Fruit fly (Drosophila melanogaster) whole organism, adult: ENCODE data around the gene beta-Spec.

Experiments
- CG11617 ChIP-seq: fragments of 200-800 bp; sonication (Bioruptor generic); optimal IDR thresholded peaks from 2 replicates; lab custom pipeline; 2017; ENCODE audit warnings: mild to moderate bottlenecking, missing biosample characterization, missing genetic modification reagents, missing genetic modification characterization
- CG12768 ChIP-seq: fragments of 200-800 bp; sonication (Bioruptor generic); optimal IDR thresholded peaks from 2 replicates; lab custom pipeline; 2017; ENCODE audit warnings: missing biosample characterization, missing genetic modification characterization, mild to moderate bottlenecking, moderate library complexity, missing genetic modification reagents
- CG14711 ChIP-seq: fragments of 200-800 bp; sonication (Bioruptor generic); optimal IDR thresholded peaks from 2 replicates; lab custom pipeline; 2018; ENCODE audit warnings: missing biosample characterization, mild to moderate bottlenecking, missing genetic modification characterization, moderate library complexity
- CG1620 ChIP-seq: fragments of 200-800 bp; sonication (Bioruptor generic); optimal IDR thresholded peaks from 2 replicates; lab custom pipeline; 2016; ENCODE audit warnings: missing biosample characterization, missing genetic modification characterization
- CG33017 ChIP-seq: fragments of 200-800 bp; sonication (Bioruptor generic); optimal IDR thresholded peaks from 2 replicates; lab custom pipeline; 2018; ENCODE audit warnings: missing biosample characterization, mild to moderate bottlenecking, missing genetic modification characterization, moderate library complexity
- CG5204 ChIP-seq: fragments of 200-800 bp; sonication (Bioruptor generic); optimal IDR thresholded peaks from 2 replicates; lab custom pipeline; 2016; ENCODE audit warnings: missing biosample characterization, missing genetic modification characterization
- CG7045 ChIP-seq: fragments of 200-800 bp; sonication (Bioruptor generic); optimal IDR thresholded peaks from 2 replicates; lab custom pipeline; 2017; ENCODE audit warnings: missing biosample characterization, mild to moderate bottlenecking, missing genetic modification characterization
- CG7101 ChIP-seq: fragments of 200-800 bp; sonication (Bioruptor generic); optimal IDR thresholded peaks from 2 replicates; lab custom pipeline; 2018; ENCODE audit warnings: missing biosample characterization, mild to moderate bottlenecking, missing genetic modification characterization, moderate library complexity
- Clk ChIP-seq: fragments of 200-800 bp; sonication (Bioruptor generic); optimal IDR thresholded peaks from 2 replicates; lab custom pipeline; 2017; ENCODE audit warnings: missing biosample characterization, missing genetic modification characterization
- Crg-1 ChIP-seq: fragments of 200-800 bp; sonication (Bioruptor generic); optimal IDR thresholded peaks from 2 replicates; lab custom pipeline; 2016; ENCODE audit warnings: missing biosample characterization, missing genetic modification characterization
- Hr96 ChIP-seq: fragments of 200-800 bp; sonication (Bioruptor generic); optimal IDR thresholded peaks from 2 replicates; lab custom pipeline; 2016; ENCODE audit warnings: missing biosample characterization, missing genetic modification characterization
- Mnt ChIP-seq: fragments of 200-800 bp; sonication (Bioruptor generic); optimal IDR thresholded peaks from 2 replicates; lab custom pipeline; 2016; ENCODE audit warnings: missing biosample characterization, mild to moderate bottlenecking, missing genetic modification characterization
- bab1 ChIP-seq: fragments of 200-800 bp; sonication (Bioruptor generic); optimal IDR thresholded peaks from 3 replicates; lab custom pipeline; 2019; ENCODE audit warnings: missing biosample characterization, mild to moderate bottlenecking, missing genetic modification characterization, moderate library complexity
- cic ChIP-seq: fragments of 200-800 bp; sonication (Bioruptor generic); optimal IDR thresholded peaks from 2 replicates; lab custom pipeline; 2017; ENCODE audit warnings: missing biosample characterization, mild to moderate bottlenecking, missing genetic modification characterization, moderate library complexity
- cnc ChIP-seq, 2 experiments: fragments of >200 bp; optimal IDR thresholded peaks; 2 replicates each; lab custom pipeline; 2017
- kay ChIP-seq: fragments of 200-800 bp; sonication (Bioruptor generic); peaks from one replicate; lab custom pipeline; 2016; ENCODE audit warnings: missing biosample characterization, missing genetic modification characterization, borderline replicate concordance
- ovo ChIP-seq: fragments of 200-800 bp; sonication (Bioruptor generic); optimal IDR thresholded peaks from 2 replicates; lab custom pipeline; 2016; ENCODE audit warnings: missing biosample characterization, missing genetic modification characterization
- pad ChIP-seq: fragments of 200-800 bp; sonication (Bioruptor generic); optimal IDR thresholded peaks from 3 replicates; lab custom pipeline; 2017; ENCODE audit warnings: missing biosample characterization, missing genetic modification characterization, mild to moderate bottlenecking, moderate library complexity, missing genetic modification reagents
- tj ChIP-seq: fragments of 200-800 bp; sonication (Bioruptor generic); optimal IDR thresholded peaks from 3 replicates; lab custom pipeline; 2017; ENCODE audit warnings: missing biosample characterization, mild to moderate bottlenecking, missing genetic modification characterization, moderate library complexity
- toe ChIP-seq: fragments of 200-800 bp; sonication (Bioruptor generic); optimal IDR thresholded peaks from 2 replicates; lab custom pipeline; 2016; ENCODE audit warnings: missing biosample characterization, missing genetic modification characterization

Gene beta-Spec

dm6 chrX:17686179-17686578 is 29.0 kb downstream of the beta-Spec start:
- no peak for TF ChIP-seq cnc (optimal IDR thresholded peaks at IDR 0.05; lab: Kevin White, UChicago)
- no peak for TF ChIP-seq Hr96
- TF ChIP-seq toe (GFP tag; lab: Kevin White, UChicago), result no peak
- no peak for TF ChIP-seq pad (GFP tag; lab: Kevin White, UChicago)
- TF ChIP-seq CG12768 (GFP tag; lab: Kevin White, UChicago), result no peak
- TF ChIP-seq CG11617 (GFP tag; lab: Kevin White, UChicago), result no peak

dm6 chrX:17692729-17693128 is 35.6 kb downstream of the beta-Spec start:
- TF ChIP-seq CG5204 (GFP tag; lab: Kevin White, UChicago) (peak; percentile 9), pad (GFP tag; lab: Kevin White, UChicago) (no peak), CG7045 (no peak)

- TF ChIP-seq kay (GFP tag; lab: Kevin White, UChicago) (peak; percentile 33), tj (GFP tag; lab: Kevin White, UChicago) (peak; percentile 32), CG11617 (GFP tag; lab: Kevin White, UChicago) (no peak), CG7101 (tag; lab: Kevin White, UChicago) (no peak), Hr96 (peak; percentile 23), CG7045 (no peak), CG12768 (GFP tag; lab: Kevin White, UChicago) (no peak), pad (GFP tag; lab: Kevin White, UChicago) (no peak), CG5204 (GFP tag; lab: Kevin White, UChicago) (peak; percentile 3), cnc (optimal IDR thresholded peaks at IDR 0.05; lab: Kevin White, UChicago) (no peak), CG1620 (GFP tag; lab: Kevin White, UChicago) (no peak), bab1 (GFP tag; lab: Kevin White, UChicago) (no peak), CG14711 (no peak), ovo (peak; percentile 98)
Observed at dm6 chrX:17693981-17694872, 37.1 kb downstream of the beta-Spec start.

dm6 chrX:17694873-17695446 is 37.8 kb downstream of the beta-Spec start:
- TF ChIP-seq CG14711 (peak; percentile 27), tj (GFP tag; lab: Kevin White, UChicago) (no peak), Hr96 (no peak), bab1 (GFP tag; lab: Kevin White, UChicago) (peak; percentile 68), pad (GFP tag; lab: Kevin White, UChicago) (peak; percentile 30), CG7101 (tag; lab: Kevin White, UChicago) (peak; percentile 24)

- TF ChIP-seq tj (GFP tag; lab: Kevin White, UChicago) (no peak), Mnt (GFP tag; lab: Kevin White, UChicago) (no peak), cnc (optimal IDR thresholded peaks at IDR 0.05; lab: Kevin White, UChicago) (no peak), CG7101 (tag; lab: Kevin White, UChicago) (no peak), kay (GFP tag; lab: Kevin White, UChicago) (no peak), pad (GFP tag; lab: Kevin White, UChicago) (no peak), Clk (GFP tag; lab: Kevin White, UChicago) (no peak), CG12768 (GFP tag; lab: Kevin White, UChicago) (no peak), CG7045 (no peak), Crg-1 (no peak), ovo (no peak), CG14711 (no peak), Hr96 (no peak), CG11617 (GFP tag; lab: Kevin White, UChicago) (no peak), toe (GFP tag; lab: Kevin White, UChicago) (no peak), CG1620 (GFP tag; lab: Kevin White, UChicago) (no peak), CG33017 (tag; lab: Kevin White, UChicago) (no peak), cic (GFP tag; lab: Kevin White, UChicago) (no peak)
Observed at dm6 chrX:17695641-17696040, 38.5 kb downstream of the beta-Spec start.

dm6 chrX:17696637-17697036 is 39.5 kb downstream of the beta-Spec start:
- TF ChIP-seq CG33017 (tag; lab: Kevin White, UChicago) (peak; percentile 39), CG7101 (tag; lab: Kevin White, UChicago) (peak; percentile 43), CG14711 (no peak), cic (GFP tag; lab: Kevin White, UChicago) (no peak), kay (GFP tag; lab: Kevin White, UChicago) (peak; percentile 63), Crg-1 (no peak)

- no peak for TF ChIP-seq toe (GFP tag; lab: Kevin White, UChicago)
- TF ChIP-seq CG1620 (GFP tag; lab: Kevin White, UChicago), result no peak
- no peak for TF ChIP-seq CG11617 (GFP tag; lab: Kevin White, UChicago)
- TF ChIP-seq CG12768 (GFP tag; lab: Kevin White, UChicago), result no peak
- TF ChIP-seq CG7101 (tag; lab: Kevin White, UChicago), result no peak
- TF ChIP-seq cnc (optimal IDR thresholded peaks at IDR 0.05; lab: Kevin White, UChicago), result no peak
- no peak for TF ChIP-seq CG5204 (GFP tag; lab: Kevin White, UChicago)
Observed at dm6 chrX:17697266-17697665, 40.1 kb downstream of the beta-Spec start.
